Fruit fly (Drosophila melanogaster) whole organism, wandering third instar larva: ENCODE measurements around the gene CG13097.

Experiments
- Abd-B ChIP-seq: fragments of >200 bp; optimal IDR thresholded peaks from 2 replicates; lab custom pipeline; 2017; ENCODE audit warnings: missing biosample characterization, missing genetic modification characterization
- CrebA ChIP-seq: fragments of 200-800 bp; sonication (Bioruptor generic); optimal IDR thresholded peaks from 2 replicates; lab custom pipeline; 2016; ENCODE audit warnings: missing biosample characterization, mild to moderate bottlenecking, missing genetic modification characterization, borderline replicate concordance
- Dfd ChIP-seq: fragments of >200 bp; optimal IDR thresholded peaks from 2 replicates; lab custom pipeline; 2017; ENCODE audit warnings: missing biosample characterization, missing genetic modification characterization
- Dif ChIP-seq: fragments of 200-275, 200-300 bp; sonication (Bioruptor generic); optimal IDR thresholded peaks from 2 replicates; lab custom pipeline; 2018; ENCODE audit warnings: missing biosample characterization, missing genetic modification characterization; ENCODE audit not compliant: partially characterized antibody
- GATAd ChIP-seq: sonication (Bioruptor generic); optimal IDR thresholded peaks from 2 replicates; lab custom pipeline; 2016; ENCODE audit warnings: missing biosample characterization, missing genetic modification characterization
- HLH106 ChIP-seq: fragments of 200-800 bp; optimal IDR thresholded peaks from 3 replicates; lab custom pipeline; 2019; ENCODE audit warnings: missing biosample characterization, mild to moderate bottlenecking, missing genetic modification characterization, moderate library complexity
- Hnf4 ChIP-seq: fragments of 200-800 bp; sonication (Bioruptor generic); optimal IDR thresholded peaks from 2 replicates; lab custom pipeline; 2016; ENCODE audit warnings: missing biosample characterization, mild to moderate bottlenecking, missing genetic modification characterization
- Hr83 ChIP-seq: fragments of 200-300 bp; sonication (Bioruptor generic); optimal IDR thresholded peaks from 2 replicates; lab custom pipeline; 2016; ENCODE audit warnings: missing biosample characterization, mild to moderate bottlenecking, missing genetic modification characterization, moderate library complexity; ENCODE audit not compliant: poor library complexity, severe bottlenecking
- Jra ChIP-seq: sonication (Bioruptor generic); optimal IDR thresholded peaks from 2 replicates; lab custom pipeline; 2016; ENCODE audit warnings: missing biosample characterization, missing genetic modification characterization
- Myc ChIP-seq: fragments of >200 bp; optimal IDR thresholded peaks from 2 replicates; lab custom pipeline; 2017
- OdsH ChIP-seq: fragments of 200-800 bp; sonication (Bioruptor generic); optimal IDR thresholded peaks from 2 replicates; lab custom pipeline; 2016; ENCODE audit warnings: missing biosample characterization, mild to moderate bottlenecking, missing genetic modification characterization
- Rel ChIP-seq, 2 experiments: fragments of 200-800 bp; sonication (Bioruptor generic) in 1 of 2; optimal IDR thresholded peaks; 2 replicates in 1 of 2; 3 replicates in 1 of 2; lab custom pipeline; 2016 to 2019; ENCODE audit warnings: mild to moderate bottlenecking in 2 of 2, missing biosample characterization in 2 of 2, missing genetic modification characterization in 2 of 2, moderate library complexity in 1 of 2
- Sp1 ChIP-seq: fragments of 200-800 bp; sonication (Bioruptor generic); optimal IDR thresholded peaks from 3 replicates; lab custom pipeline; 2019; ENCODE audit warnings: missing biosample characterization, mild to moderate bottlenecking, missing genetic modification characterization, moderate library complexity
- Vsx2 ChIP-seq: fragments of 200-300, 225-300 bp; sonication (Bioruptor generic); optimal IDR thresholded peaks from 2 replicates; lab custom pipeline; 2018; ENCODE audit warnings: missing biosample characterization, missing genetic modification characterization; ENCODE audit not compliant: partially characterized antibody
- br ChIP-seq: fragments of 200-800 bp; sonication (Bioruptor generic); optimal IDR thresholded peaks from 2 replicates; lab custom pipeline; 2016; ENCODE audit warnings: missing biosample characterization, missing genetic modification characterization
- dl ChIP-seq, 2 experiments: fragments of 175-275, 200-275 bp in 1 of 2; fragments of 200-275 bp in 1 of 2; sonication (Bioruptor generic); optimal IDR thresholded peaks; lab custom pipeline; 2018; ENCODE audit warnings: mild to moderate bottlenecking in 2 of 2, missing biosample characterization in 2 of 2, missing genetic modification characterization in 2 of 2, moderate library complexity in 2 of 2; ENCODE audit not compliant: partially characterized antibody in 2 of 2, insufficient read depth in 1 of 2
- dmrt93B ChIP-seq: fragments of 200-800 bp; sonication (Bioruptor generic); optimal IDR thresholded peaks from 2 replicates; lab custom pipeline; 2018; ENCODE audit warnings: missing biosample characterization, mild to moderate bottlenecking, missing genetic modification characterization
- dsf ChIP-seq: sonication (Bioruptor generic); optimal IDR thresholded peaks from 2 replicates; lab custom pipeline; 2016; ENCODE audit warnings: missing biosample characterization, missing genetic modification characterization, borderline replicate concordance
- ey ChIP-seq: fragments of 200-800 bp; sonication (Bioruptor generic); optimal IDR thresholded peaks from 2 replicates; lab custom pipeline; 2016; ENCODE audit warnings: missing biosample characterization, missing genetic modification characterization
- fru ChIP-seq: fragments of 200-800 bp; sonication (Bioruptor generic); optimal IDR thresholded peaks from 3 replicates; lab custom pipeline; 2016; ENCODE audit warnings: missing biosample characterization, mild to moderate bottlenecking, missing genetic modification characterization
- h ChIP-seq: fragments of 200-800 bp; sonication (Bioruptor generic); optimal IDR thresholded peaks from 3 replicates; lab custom pipeline; 2016; ENCODE audit warnings: missing biosample characterization, mild to moderate bottlenecking, missing genetic modification characterization
- jim ChIP-seq: fragments of 175-275, 200-325 bp; sonication (Bioruptor generic); optimal IDR thresholded peaks from 2 replicates; lab custom pipeline; 2016; ENCODE audit warnings: missing biosample characterization, mild to moderate bottlenecking, missing genetic modification characterization
- pan ChIP-seq: fragments of >200 bp; optimal IDR thresholded peaks from 2 replicates; lab custom pipeline; 2017
- psq ChIP-seq: fragments of 200-800 bp; sonication (Bioruptor generic); optimal IDR thresholded peaks from 3 replicates; lab custom pipeline; 2017; ENCODE audit warnings: missing biosample characterization, mild to moderate bottlenecking, missing genetic modification characterization, moderate library complexity
- tai ChIP-seq: sonication (Bioruptor generic); optimal IDR thresholded peaks from 2 replicates; lab custom pipeline; 2016; ENCODE audit warnings: missing biosample characterization, missing genetic modification characterization
- usp ChIP-seq: fragments of >200 bp; optimal IDR thresholded peaks from 2 replicates; lab custom pipeline; 2017; ENCODE audit warnings: missing biosample characterization, missing genetic modification characterization
- woc ChIP-seq: sonication (Bioruptor generic); optimal IDR thresholded peaks from 2 replicates; lab custom pipeline; 2016; ENCODE audit warnings: missing biosample characterization, mild to moderate bottlenecking, missing genetic modification characterization

CG13097 gene

DNA sequence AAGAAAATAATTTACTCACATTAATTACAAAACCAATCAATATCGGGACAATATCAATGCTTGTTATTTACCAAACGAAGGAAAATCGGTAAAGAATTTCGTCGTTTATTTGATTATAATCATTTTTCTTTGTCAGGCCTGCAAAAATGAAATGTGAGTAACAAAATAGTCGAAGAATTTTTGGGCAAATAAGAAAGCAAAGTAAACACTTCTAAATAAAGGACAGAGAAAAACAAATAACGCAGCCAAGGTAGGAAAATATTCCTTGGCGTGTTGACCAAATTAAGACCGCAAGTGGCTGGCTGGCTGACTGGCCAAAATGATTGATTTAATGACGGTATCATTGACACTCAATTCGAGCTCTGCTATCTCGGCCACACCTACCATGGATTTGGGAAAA, 33.5 kb upstream of the CG13097 start:
- TF ChIP-seq usp (no peak), HLH106 (tag; lab: Kevin White, UChicago) (no peak), tai (no peak), Sp1 (GFP tag; lab: Kevin White, UChicago) (no peak), Hr83 (no peak), woc (GFP tag; lab: Kevin White, UChicago) (no peak), jim (GFP tag; lab: Kevin White, UChicago) (no peak), OdsH (GFP tag; lab: Kevin White, UChicago) (no peak)

DNA sequence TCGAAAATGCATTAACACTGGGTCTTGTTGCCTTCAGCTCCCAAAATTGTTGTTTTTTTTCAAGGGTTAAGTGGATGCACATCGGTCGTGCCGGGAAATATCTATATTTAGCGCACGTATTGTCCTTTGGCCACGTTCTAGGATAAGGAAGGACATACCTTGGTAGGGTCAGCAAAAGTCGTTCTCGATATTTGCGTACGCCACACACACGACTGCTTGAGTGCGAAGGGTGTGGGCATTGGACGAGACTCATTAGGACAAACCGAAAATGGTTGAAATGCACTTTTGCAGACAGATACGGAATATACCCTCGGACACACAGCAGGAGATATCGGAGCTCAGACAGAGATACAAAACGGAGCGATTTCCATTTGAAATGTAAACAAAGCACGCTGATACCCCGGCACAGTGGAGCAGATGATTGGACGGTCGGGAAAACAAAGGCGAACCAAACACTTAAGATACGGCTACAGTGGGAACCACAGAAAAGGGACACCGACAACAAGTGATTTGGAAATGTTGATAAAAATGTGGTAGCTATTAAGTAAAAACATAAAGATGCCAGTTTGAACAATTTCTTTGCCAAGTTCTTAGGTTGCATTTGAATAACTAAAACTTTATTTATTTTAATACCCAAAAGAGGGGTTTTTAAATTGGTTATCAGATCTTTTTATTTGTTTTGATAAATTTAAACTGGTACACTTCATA, 30.9 kb upstream of the CG13097 start:
- TF ChIP-seq dl (GFP tag; optimal IDR thresholded peaks at IDR 0.05; lab: Kevin White, UChicago; ENCODE audit: insufficient read depth in 1 of 2, partially characterized antibody in 2 of 2) (no peak), Myc (no peak), GATAd (GFP tag; lab: Kevin White, UChicago) (no peak), tai (no peak), Vsx2 (GFP tag; lab: Kevin White, UChicago) (no peak), CrebA (GFP tag; lab: Kevin White, UChicago) (no peak), br (no peak), Hnf4 (GFP tag; lab: Kevin White, UChicago) (no peak), Sp1 (GFP tag; lab: Kevin White, UChicago) (no peak)
- TF ChIP-seq, all 38 proteins: peak for 0

DNA sequence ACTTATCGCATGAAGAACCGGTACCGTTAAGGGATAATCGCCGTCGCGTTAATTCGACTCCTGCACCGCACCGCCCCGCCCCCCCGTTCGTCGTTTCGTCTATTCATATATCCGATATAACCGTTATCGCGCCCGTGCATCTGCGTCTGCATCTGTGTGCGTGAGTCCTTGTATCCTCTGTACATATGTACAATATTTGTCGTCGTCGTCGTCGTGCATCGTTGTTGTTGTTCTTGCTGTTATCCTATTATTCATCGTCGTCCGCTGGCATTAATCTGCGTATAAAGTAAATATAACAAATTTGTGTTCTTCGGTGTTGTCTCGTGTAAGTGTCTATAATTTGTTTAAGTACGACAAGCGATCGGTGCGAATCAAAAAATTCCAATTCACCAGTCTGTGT, 30.0 kb upstream of the CG13097 start:
- no peak for TF ChIP-seq HLH106 (tag; lab: Kevin White, UChicago)
- TF ChIP-seq pan (lab: Kevin White, UChicago): no peak
- no peak for TF ChIP-seq Abd-B (GFP tag; lab: Kevin White, UChicago)
- no peak for TF ChIP-seq Dfd
- TF ChIP-seq jim (GFP tag; lab: Kevin White, UChicago): no peak
- no peak for TF ChIP-seq dsf (GFP tag; lab: Kevin White, UChicago)
- no peak for TF ChIP-seq ey (GFP tag; lab: Kevin White, UChicago)
- TF ChIP-seq GATAd (GFP tag; lab: Kevin White, UChicago): no peak
- no peak for TF ChIP-seq Vsx2 (GFP tag; lab: Kevin White, UChicago)
- TF ChIP-seq h: no peak
- no peak for TF ChIP-seq woc (GFP tag; lab: Kevin White, UChicago)
- TF ChIP-seq Dif (GFP tag; lab: Kevin White, UChicago): no peak
- no peak for TF ChIP-seq Hnf4 (GFP tag; lab: Kevin White, UChicago)
- no peak for TF ChIP-seq Sp1 (GFP tag; lab: Kevin White, UChicago)
- no peak for TF ChIP-seq Rel (GFP tag; optimal IDR thresholded peaks at IDR 0.05; lab: Kevin White, UChicago)
- TF ChIP-seq Rel (tag; optimal IDR thresholded peaks at IDR 0.05; lab: Kevin White, UChicago): no peak
- TF ChIP-seq fru (GFP tag; lab: Kevin White, UChicago): no peak
- TF ChIP-seq usp: no peak
- TF ChIP-seq dmrt93B (GFP tag; lab: Kevin White, UChicago): no peak

DNA sequence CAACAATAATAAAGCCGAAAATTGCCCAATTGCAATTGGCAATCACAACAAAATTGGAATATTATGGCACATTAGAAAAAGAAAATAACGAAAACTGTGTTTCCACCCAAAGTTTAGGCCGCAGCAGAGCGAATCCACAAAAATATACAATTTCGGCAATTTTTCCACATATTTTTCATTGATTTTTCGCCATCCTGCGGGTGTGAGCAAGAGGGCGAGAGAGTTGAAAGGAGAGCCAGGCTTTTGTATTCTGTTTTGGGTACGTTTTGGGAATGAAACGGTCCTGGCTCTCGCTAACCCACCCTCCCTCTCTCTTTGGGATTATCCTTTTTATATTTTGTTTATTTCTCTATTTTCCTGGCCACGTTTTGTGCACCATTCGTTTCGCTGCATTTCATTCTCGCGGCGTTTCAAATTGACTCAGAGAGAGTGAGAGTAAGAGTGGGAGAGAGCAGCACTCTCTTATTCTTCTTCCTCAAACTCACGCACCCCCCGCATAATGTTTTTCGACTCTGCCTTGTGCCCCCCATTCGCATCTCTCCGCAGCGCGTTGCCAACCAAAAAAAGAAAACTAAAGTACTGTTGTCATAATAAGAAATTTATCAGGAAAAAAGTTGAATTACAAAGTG, 29.2 kb upstream of the CG13097 start:
- TF ChIP-seq Vsx2 (GFP tag; lab: Kevin White, UChicago): peak; percentile 28
- no peak for TF ChIP-seq fru (GFP tag; lab: Kevin White, UChicago)
- peak; percentile 96 for TF ChIP-seq psq (GFP tag; lab: Kevin White, UChicago)
- TF ChIP-seq dl (GFP tag; optimal IDR thresholded peaks at IDR 0.05; lab: Kevin White, UChicago; ENCODE audit: insufficient read depth in 1 of 2, partially characterized antibody in 2 of 2): peak; percentile 53 to 81
- TF ChIP-seq Dif (GFP tag; lab: Kevin White, UChicago): peak; percentile 69
- TF ChIP-seq Rel (GFP tag; optimal IDR thresholded peaks at IDR 0.05; lab: Kevin White, UChicago): no peak
- TF ChIP-seq Rel (tag; optimal IDR thresholded peaks at IDR 0.05; lab: Kevin White, UChicago): no peak

DNA sequence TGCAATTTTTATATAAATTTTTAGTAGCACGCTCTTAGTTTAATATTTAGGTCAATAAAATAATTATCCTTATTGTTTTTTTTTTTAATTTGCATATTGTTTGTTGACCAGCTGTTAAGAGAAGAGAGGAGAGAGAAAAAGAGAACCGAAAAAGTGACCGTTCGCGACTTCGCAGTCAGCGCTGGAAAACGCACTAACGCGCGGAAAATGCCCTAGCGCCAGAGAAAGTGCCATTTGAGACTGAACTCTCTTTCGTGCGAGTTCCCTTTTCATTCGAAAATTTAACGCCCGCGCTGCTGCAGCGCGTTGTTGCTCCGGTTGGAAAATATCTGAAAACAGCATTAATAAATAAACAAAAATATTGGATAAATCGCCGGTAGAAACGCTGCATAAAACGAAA, 28.4 kb upstream of the CG13097 start:
- TF ChIP-seq psq (GFP tag; lab: Kevin White, UChicago) (peak; percentile 1), Jra (no peak)
- TF ChIP-seq, all 38 proteins: peak for 1
